Worm (Caenorhabditis elegans): ENCODE measurements around the gene txt-18.

The txt-18 gene

ce11 chrII:6311459-6311858 lies 32.4 kb upstream of the txt-18 start:
- TF ChIP-seq tbx-8 (GFP tag; optimal IDR thresholded peaks at IDR 0.05) (no peak), ces-1 (GFP tag; optimal IDR thresholded peaks at IDR 0.05) (peak; percentile 14)

- no peak for TF ChIP-seq sem-2 (GFP tag; optimal IDR thresholded peaks at IDR 0.05)
- no peak for TF ChIP-seq unc-120 (tag; optimal IDR thresholded peaks at IDR 0.05; ENCODE audit: poor library complexity, severe bottlenecking)
- no peak for TF ChIP-seq ceh-39 (tag; optimal IDR thresholded peaks at IDR 0.05)
- TF ChIP-seq nhr-2 (tag; optimal IDR thresholded peaks at IDR 0.05) = no peak
- TF ChIP-seq flh-1 (GFP tag; optimal IDR thresholded peaks at IDR 0.05) = no peak
These were observed 32.0 kb upstream of the txt-18 start for ce11 chrII:6311888-6312287.

- TF ChIP-seq lsy-2 (tag; optimal IDR thresholded peaks at IDR 0.05) = peak; percentile 51
- TF ChIP-seq nhr-2 (tag; optimal IDR thresholded peaks at IDR 0.05) = no peak
These were observed 23.1 kb upstream of the txt-18 start, which contains the start of gene efr-3 for ce11 chrII:6320655-6321388. TSS of gene efr-3 (minus strand) at chrII:6321159.

ce11 chrII:6322081-6322480 lies 21.8 kb upstream of the txt-18 start:
- TF ChIP-seq mls-2 (tag; optimal IDR thresholded peaks at IDR 0.05) = no peak

ce11 chrII:6322979-6323378 lies 20.9 kb upstream of the txt-18 start, which contains the start of gene C32D5.4:
TSS of gene C32D5.4 (minus strand) at chrII:6323079.
- TF ChIP-seq snpc-4 (tag; optimal IDR thresholded peaks at IDR 0.05) (no peak), mab-5 (tag; optimal IDR thresholded peaks at IDR 0.05) (no peak), flh-1 (GFP tag; optimal IDR thresholded peaks at IDR 0.05) (no peak), blmp-1 (tag; optimal IDR thresholded peaks at IDR 0.05) (no peak), nhr-76 (tag; optimal IDR thresholded peaks at IDR 0.05) (no peak), sem-2 (GFP tag; optimal IDR thresholded peaks at IDR 0.05) (no peak), tbx-8 (GFP tag; optimal IDR thresholded peaks at IDR 0.05) (no peak), unc-120 (tag; optimal IDR thresholded peaks at IDR 0.05; ENCODE audit: poor library complexity, severe bottlenecking) (no peak), mep-1 (tag; optimal IDR thresholded peaks at IDR 0.05) (no peak), bed-3 (GFP tag; optimal IDR thresholded peaks at IDR 0.05) (no peak), lsy-2 (tag; optimal IDR thresholded peaks at IDR 0.05) (no peak), ceh-43 (GFP tag; optimal IDR thresholded peaks at IDR 0.05) (no peak), ces-1 (GFP tag; optimal IDR thresholded peaks at IDR 0.05) (no peak), hlh-1 (tag; optimal IDR thresholded peaks at IDR 0.05) (no peak)

- no peak for TF ChIP-seq hlh-1 (tag; optimal IDR thresholded peaks at IDR 0.05)
- TF ChIP-seq pha-4 (tag; optimal IDR thresholded peaks at IDR 0.05) = no peak
- TF ChIP-seq ceh-43 (GFP tag; optimal IDR thresholded peaks at IDR 0.05) = no peak
- no peak for TF ChIP-seq tbx-8 (GFP tag; optimal IDR thresholded peaks at IDR 0.05)
- TF ChIP-seq nhr-28 (tag; optimal IDR thresholded peaks at IDR 0.05) = no peak
- TF ChIP-seq unc-62 (GFP tag; optimal IDR thresholded peaks at IDR 0.05) = no peak
- no peak for TF ChIP-seq nhr-237 (tag; optimal IDR thresholded peaks at IDR 0.05)
- no peak for TF ChIP-seq lin-13 (tag; optimal IDR thresholded peaks at IDR 0.05)
These were observed 19.8 kb upstream of the txt-18 start, which contains the start of gene sma-6 for ce11 chrII:6324086-6324485. TSS of gene sma-6 (plus strand) at chrII:6324484.

- TF ChIP-seq lsy-2 (tag; optimal IDR thresholded peaks at IDR 0.05) = no peak
- no peak for TF ChIP-seq tbx-8 (GFP tag; optimal IDR thresholded peaks at IDR 0.05)
- no peak for TF ChIP-seq ceh-83 (GFP tag; optimal IDR thresholded peaks at IDR 0.05)
These were observed 16.6 kb upstream of the txt-18 start for ce11 chrII:6327317-6327716.

ce11 chrII:6328672-6329071 lies 15.2 kb upstream of the txt-18 start:
- no peak for TF ChIP-seq flh-1 (GFP tag; optimal IDR thresholded peaks at IDR 0.05)
- no peak for TF ChIP-seq unc-120 (tag; optimal IDR thresholded peaks at IDR 0.05; ENCODE audit: poor library complexity, severe bottlenecking)
- no peak for TF ChIP-seq lsy-2 (tag; optimal IDR thresholded peaks at IDR 0.05)
- TF ChIP-seq unc-39 (tag; optimal IDR thresholded peaks at IDR 0.05) = no peak
